Fruit fly (Drosophila melanogaster): Measurements from ENCODE around the gene CG4884.

- TF ChIP-seq psq (optimal IDR thresholded peaks at IDR 0.05) (no peak), pan (optimal IDR thresholded peaks at IDR 0.05) (no peak), CG8478 (optimal IDR thresholded peaks at IDR 0.05) (no peak)
Measured at dm6 chr3R:27920883-27921282, 38.2 kb downstream of the CG4884 start, which contains the start of gene CG12259.
